Fruit fly (Drosophila melanogaster) S2 (cell line): ENCODE data around the gene alpha-Man-IIa.

Experiments
- CG8478 ChIP-seq: fragments of >200 bp; optimal IDR thresholded peaks from 2 replicates; lab custom pipeline; 2018
- CTCF ChIP-seq, 2 experiments: fragments of >200 bp; optimal IDR thresholded peaks; 2 replicates each; lab custom pipeline; 2018

- TF ChIP-seq CG8478 (lab: Kevin White, UChicago), result no peak
- no peak for TF ChIP-seq CTCF (optimal IDR thresholded peaks at IDR 0.05; lab: Kevin White, UChicago)
Observed at dm6 chr3R:9459385-9460285, 47.3 kb downstream of the alpha-Man-IIa start.
